Worm (Caenorhabditis elegans): Measurements from ENCODE around the gene pas-2.

DNA sequence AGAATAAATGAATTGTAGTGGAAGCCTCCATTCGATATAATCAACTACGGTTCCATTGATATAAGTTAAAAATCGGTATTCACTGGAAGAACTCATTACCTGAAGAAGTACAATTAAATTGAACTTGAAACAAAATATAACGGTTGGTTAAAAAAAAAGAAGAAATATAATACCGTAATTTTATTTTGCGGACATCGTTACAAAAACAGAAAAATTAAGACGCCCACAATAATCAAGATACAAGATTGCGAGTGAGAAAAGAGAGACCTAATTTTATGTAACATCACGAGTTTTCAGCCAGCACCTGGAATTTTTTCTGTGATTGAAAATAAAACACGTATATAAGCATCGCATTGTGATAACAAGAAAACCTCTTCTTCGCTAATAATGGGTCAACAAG is 7.5 kb upstream of the pas-2 start, which contains the start of gene sre-6:
- no peak for TF ChIP-seq ama-1 (optimal IDR thresholded peaks at IDR 0.05)
- TF ChIP-seq php-3 (GFP tag; IDR thresholded peaks at IDR 0.05) = no peak
- no peak for TF ChIP-seq unc-62 (GFP tag; optimal IDR thresholded peaks at IDR 0.05 in 1 of 2)
- TF ChIP-seq unc-62 (tag; optimal IDR thresholded peaks at IDR 0.05) = no peak
- TF ChIP-seq arid-1 (GFP tag; conservative IDR thresholded peaks at IDR 0.05) = no peak
- no peak for TF ChIP-seq zag-1 (tag; optimal IDR thresholded peaks at IDR 0.05)
- no peak for TF ChIP-seq egl-27 (tag; optimal IDR thresholded peaks at IDR 0.05)

Data from whole organism, L4 larva.